Fruit fly (Drosophila melanogaster): ENCODE data around the gene Pex12.

Pex12 gene

DNA sequence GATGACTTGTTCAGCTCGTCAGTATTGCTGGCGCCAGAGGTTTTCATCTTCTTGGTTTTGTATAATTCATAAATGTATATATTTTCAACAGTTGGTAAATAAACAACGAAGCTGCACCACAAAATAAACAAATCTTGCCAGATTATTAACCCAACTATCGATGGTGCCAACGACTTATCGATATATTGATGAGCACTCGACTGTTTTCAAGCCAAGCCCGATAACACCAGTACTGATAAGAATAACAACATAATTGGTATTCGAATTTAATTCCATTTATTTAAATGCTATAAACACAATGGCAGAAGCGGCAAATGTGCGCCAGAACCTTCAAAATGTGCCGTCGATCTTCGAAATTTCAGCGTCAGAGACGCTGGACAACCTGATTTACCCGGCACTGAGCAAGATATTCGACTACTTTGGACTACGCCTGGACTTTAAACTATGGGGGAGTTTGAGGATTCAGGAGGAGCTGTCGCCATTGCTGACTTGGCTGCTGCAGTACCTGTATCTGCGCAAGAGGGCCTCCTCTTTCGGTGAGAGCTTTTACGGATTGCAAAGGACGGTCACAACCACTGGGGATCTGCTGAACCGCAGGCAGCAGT lies at the start of gene Pex12, which contains the start of gene Saf6 (continued):
- TF ChIP-seq Ravus (GFP tag; IDR thresholded peaks at IDR 0.05): no peak
- no peak for TF ChIP-seq CG6765 (GFP tag; optimal IDR thresholded peaks at IDR 0.05)
- no peak for TF ChIP-seq C15 (GFP tag; IDR thresholded peaks at IDR 0.05)
- TF ChIP-seq bigmax (GFP tag; optimal IDR thresholded peaks at IDR 0.05): peak; percentile 21
- TF ChIP-seq CG11398 (GFP tag; optimal IDR thresholded peaks at IDR 0.05): no peak
- peak; percentile 79 for TF ChIP-seq nerfin-2 (GFP tag; IDR thresholded peaks at IDR 0.05; ENCODE audit: partially characterized antibody)
- TF ChIP-seq Deaf1 (tag; optimal IDR thresholded peaks at IDR 0.05): no peak
- no peak for TF ChIP-seq Ets65A (GFP tag)
- no peak for TF ChIP-seq Hr78 (GFP tag; optimal IDR thresholded peaks at IDR 0.05)
- TF ChIP-seq CG14667 (GFP tag; IDR thresholded peaks at IDR 0.05): no peak
- TF ChIP-seq Dref (GFP tag; IDR thresholded peaks at IDR 0.05): peak; percentile 88
- TF ChIP-seq pnt (GFP tag; optimal IDR thresholded peaks at IDR 0.05): no peak
- TF ChIP-seq HLHmδ (GFP tag; optimal IDR thresholded peaks at IDR 0.05): no peak
- peak; percentile 79 for TF ChIP-seq BEAF-32 (GFP tag; optimal IDR thresholded peaks at IDR 0.05)
- peak; percentile 47 for TF ChIP-seq exex (tag; optimal IDR thresholded peaks at IDR 0.05)
- peak; percentile 21 for TF ChIP-seq CG14710 (tag; optimal IDR thresholded peaks at IDR 0.05)
- TF ChIP-seq Xrp1 (GFP tag; IDR thresholded peaks at IDR 0.05): peak; percentile 6; the same call in 1 of the 2 replicates
- TF ChIP-seq Fer3 (tag; optimal IDR thresholded peaks at IDR 0.05): no peak
- TF ChIP-seq CG3281 (GFP tag; optimal IDR thresholded peaks at IDR 0.05): no peak
- peak; percentile 57 for TF ChIP-seq pzg (GFP tag; optimal IDR thresholded peaks at IDR 0.05)
- no peak for TF ChIP-seq CG1024 (GFP tag; IDR thresholded peaks at IDR 0.05)
- peak; percentile 7 for TF ChIP-seq YL-1 (GFP tag; optimal IDR thresholded peaks at IDR 0.05)
- TF ChIP-seq dysf (GFP tag; IDR thresholded peaks at IDR 0.05): no peak
- peak in 1 of 2 experiments; percentile 54 for TF ChIP-seq insv (GFP tag; optimal IDR thresholded peaks at IDR 0.05)
- no peak for TF ChIP-seq CG12942 (GFP tag; optimal IDR thresholded peaks at IDR 0.05)
- TF ChIP-seq CG10209 (GFP tag; optimal IDR thresholded peaks at IDR 0.05): no peak
- no peak for TF ChIP-seq CG12744 (GFP tag; optimal IDR thresholded peaks at IDR 0.05)
- no peak for TF ChIP-seq CG6854 (GFP tag; optimal IDR thresholded peaks at IDR 0.05)
- no peak for TF ChIP-seq chif (GFP tag; optimal IDR thresholded peaks at IDR 0.05)
- TF ChIP-seq CG7987 (GFP tag; optimal IDR thresholded peaks at IDR 0.05): no peak
- TF ChIP-seq CG43689 (GFP tag; IDR thresholded peaks at IDR 0.05): no peak
- no peak for TF ChIP-seq ken (GFP tag; IDR thresholded peaks at IDR 0.05)
- no peak for TF ChIP-seq CG2875 (GFP tag; optimal IDR thresholded peaks at IDR 0.05)
- TF ChIP-seq CG3065 (GFP tag; optimal IDR thresholded peaks at IDR 0.05): no peak
- TF ChIP-seq ind (GFP tag; optimal IDR thresholded peaks at IDR 0.05): no peak
- TF ChIP-seq E2f2 (GFP tag; IDR thresholded peaks at IDR 0.05): peak; percentile 52
- TF ChIP-seq ab (GFP tag; optimal IDR thresholded peaks at IDR 0.05): no peak
- peak; percentile 89 for TF ChIP-seq chinmo (GFP tag; IDR thresholded peaks at IDR 0.05; ENCODE audit: partially characterized antibody)
- TF ChIP-seq CG2712 (tag; optimal IDR thresholded peaks at IDR 0.05): no peak
- no peak for TF ChIP-seq Taf1 (GFP tag; IDR thresholded peaks at IDR 0.05)
- no peak for TF ChIP-seq zfh2 (GFP tag; optimal IDR thresholded peaks at IDR 0.05)
- no peak for TF ChIP-seq wek (GFP tag; optimal IDR thresholded peaks at IDR 0.05)
- TF ChIP-seq CG1792 (GFP tag; optimal IDR thresholded peaks at IDR 0.05): no peak
- no peak for TF ChIP-seq en (GFP tag; optimal IDR thresholded peaks at IDR 0.05)
- TF ChIP-seq fd3F (GFP tag; optimal IDR thresholded peaks at IDR 0.05): no peak
- TF ChIP-seq CG42726 (GFP tag; IDR thresholded peaks at IDR 0.05; ENCODE audit: partially characterized antibody): peak; percentile 14; the same call in 1 of the 2 replicates
- no peak for TF ChIP-seq CG10431 (GFP tag; optimal IDR thresholded peaks at IDR 0.05)
- TF ChIP-seq wor (GFP tag; IDR thresholded peaks at IDR 0.05): no peak
- no peak for TF ChIP-seq cg (GFP tag; optimal IDR thresholded peaks at IDR 0.05)
- TF ChIP-seq CG17361 (GFP tag; IDR thresholded peaks at IDR 0.05): no peak
- no peak for TF ChIP-seq CG14014 (GFP tag; IDR thresholded peaks at IDR 0.05)
